Worm (Caenorhabditis elegans): ENCODE results near the gene F54B3.4.

Gene F54B3.4

ce11 chrII:10300954-10301353, 30.0 kb upstream of the F54B3.4 start, which contains the start of gene mdt-22 (continued):
- TF ChIP-seq ceh-32 (tag; optimal IDR thresholded peaks at IDR 0.05; ENCODE audit: poor library complexity) (no peak), daf-19 (GFP tag; conservative IDR thresholded peaks at IDR 0.05) (0 out of 2 replicates have a peak, but pooled peaks have one; percentile 46), vab-7 (GFP tag; IDR thresholded peaks at IDR 0.05) (peak; percentile 62), dmd-8 (GFP tag; IDR thresholded peaks at IDR 0.05) (no peak), nhr-42 (GFP tag; IDR thresholded peaks at IDR 0.05) (0 out of 2 replicates have a peak, but pooled peaks have one; percentile 57), Y5F2A.4 (GFP tag; optimal IDR thresholded peaks at IDR 0.05) (peak; percentile 27), aha-1 (tag) (peak; percentile 90), ceh-20 (GFP tag; IDR thresholded peaks at IDR 0.05) (peak; percentile 68), egl-43 (GFP tag; IDR thresholded peaks at IDR 0.05) (peak; percentile 64; the same call in 1 of the 2 replicates), pqm-1 (tag; optimal IDR thresholded peaks at IDR 0.05) (no peak), mes-2 (tag; optimal IDR thresholded peaks at IDR 0.05; ENCODE audit: poor library complexity, severe bottlenecking) (peak; percentile 87), aly-2 (tag; optimal IDR thresholded peaks at IDR 0.05) (no peak), nhr-41 (GFP tag; IDR thresholded peaks at IDR 0.05) (no peak), hlh-30 (tag; optimal IDR thresholded peaks at IDR 0.05; ENCODE audit: insufficient read depth) (peak; percentile 43), spr-1 (tag; optimal IDR thresholded peaks at IDR 0.05) (peak; percentile 52), daf-8 (GFP tag; IDR thresholded peaks at IDR 0.05) (no peak), mxl-3 (GFP tag; optimal IDR thresholded peaks at IDR 0.05) (no peak), rbr-2 (tag; optimal IDR thresholded peaks at IDR 0.05) (peak; percentile 76), Y48G9A.11 (GFP tag; IDR thresholded peaks at IDR 0.05) (peak; percentile 53; the same call in 1 of the 2 replicates), snpc-4 (tag; optimal IDR thresholded peaks at IDR 0.05) (no peak), lin-13 (GFP tag; optimal IDR thresholded peaks at IDR 0.05) (peak; percentile 72), F49E8.2 (tag; optimal IDR thresholded peaks at IDR 0.05; ENCODE audit: borderline replicate concordance) (peak; percentile 4), nhr-6 (tag; optimal IDR thresholded peaks at IDR 0.05) (peak; percentile 28), unc-62 (GFP tag; optimal IDR thresholded peaks at IDR 0.05 in 1 of 2) (no peak), unc-62 (tag; optimal IDR thresholded peaks at IDR 0.05) (no peak), mdl-1 (tag; optimal IDR thresholded peaks at IDR 0.05) (no peak), nhr-48 (tag; optimal IDR thresholded peaks at IDR 0.05) (no peak), arid-1 (GFP tag; conservative IDR thresholded peaks at IDR 0.05) (peak; percentile 78; the same call in 1 of the 2 replicates), ceh-28 (tag; optimal IDR thresholded peaks at IDR 0.05) (no peak), T20F7.1 (GFP tag; optimal IDR thresholded peaks at IDR 0.05) (peak; percentile 58), nhr-102 (tag; optimal IDR thresholded peaks at IDR 0.05) (peak; percentile 58), ceh-44 (GFP tag; IDR thresholded peaks at IDR 0.05) (no peak), sdz-12 (GFP tag; optimal IDR thresholded peaks at IDR 0.05) (no peak), nhr-25 (tag; optimal IDR thresholded peaks at IDR 0.05; ENCODE audit: borderline replicate concordance, insufficient read depth) (peak; percentile 27)

ce11 chrII:10300082-10300749, 29.2 kb upstream of the F54B3.4 start, which contains the start of gene nep-26:
TSS of gene nep-26 (minus strand) at chrII:10300132.
- TF ChIP-seq hlh-30 (tag; optimal IDR thresholded peaks at IDR 0.05; ENCODE audit: insufficient read depth) (peak; percentile 64), lsy-2 (tag; optimal IDR thresholded peaks at IDR 0.05) (peak in 1 of 2 experiments; percentile 22), hlh-11 (tag; optimal IDR thresholded peaks at IDR 0.05) (peak; percentile 41), hif-1 (tag; optimal IDR thresholded peaks at IDR 0.05) (peak; percentile 14 to 94), ceh-20 (GFP tag; IDR thresholded peaks at IDR 0.05) (peak; percentile 37; the same call in 1 of the 2 replicates), php-3 (GFP tag; IDR thresholded peaks at IDR 0.05) (no peak), snpc-1.2 (GFP tag; IDR thresholded peaks at IDR 0.05) (no peak), daf-16 (GFP tag; optimal IDR thresholded peaks at IDR 0.05) (peak in 1 of 2 experiments; percentile 89), daf-16 (tag; optimal IDR thresholded peaks at IDR 0.05) (no peak), dmd-6 (GFP tag; IDR thresholded peaks at IDR 0.05) (no peak), nhr-11 (tag; optimal IDR thresholded peaks at IDR 0.05) (peak; percentile 74), arid-1 (GFP tag; conservative IDR thresholded peaks at IDR 0.05) (no peak)
